Worm (Caenorhabditis elegans): ENCODE data around the gene F37C4.6.

Gene F37C4.6

DNA sequence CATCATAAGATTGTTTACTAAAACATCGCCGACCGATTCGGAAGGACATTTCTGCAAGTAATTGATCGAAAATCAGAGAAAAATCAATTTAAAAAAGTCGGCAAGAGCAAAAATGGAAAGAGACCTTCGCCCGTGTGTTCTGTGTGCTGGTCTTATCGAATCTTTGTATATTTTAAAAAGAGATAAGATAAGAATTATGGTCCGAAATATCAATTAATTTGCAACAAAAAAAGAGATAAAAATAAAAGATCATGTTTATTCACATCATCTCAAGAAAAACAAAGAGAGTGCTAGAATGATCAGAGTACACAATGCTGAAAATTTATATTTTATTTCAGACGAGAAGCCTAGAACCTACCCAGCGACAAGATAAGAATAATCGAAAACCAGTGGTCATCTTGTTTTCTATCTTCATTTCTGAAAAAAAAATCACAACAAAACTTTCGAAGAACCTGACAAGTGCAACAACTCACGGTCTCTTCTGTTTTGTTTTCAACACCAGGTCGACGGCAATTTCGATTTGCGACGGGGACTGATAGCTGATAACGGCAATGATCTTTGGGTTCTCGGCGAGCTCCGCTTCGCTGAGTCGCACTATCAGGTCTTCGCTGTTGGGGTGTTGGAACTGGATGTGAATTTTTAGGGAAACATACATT is at the start of gene F37C4.6:
TSS of gene F37C4.6 (minus strand) at position 51 of the 656 bp plus-strand sequence.
- peak; percentile 27 for TF ChIP-seq fos-1 (tag; optimal IDR thresholded peaks at IDR 0.05)
- TF ChIP-seq lin-11 (tag; optimal IDR thresholded peaks at IDR 0.05): no peak

DNA sequence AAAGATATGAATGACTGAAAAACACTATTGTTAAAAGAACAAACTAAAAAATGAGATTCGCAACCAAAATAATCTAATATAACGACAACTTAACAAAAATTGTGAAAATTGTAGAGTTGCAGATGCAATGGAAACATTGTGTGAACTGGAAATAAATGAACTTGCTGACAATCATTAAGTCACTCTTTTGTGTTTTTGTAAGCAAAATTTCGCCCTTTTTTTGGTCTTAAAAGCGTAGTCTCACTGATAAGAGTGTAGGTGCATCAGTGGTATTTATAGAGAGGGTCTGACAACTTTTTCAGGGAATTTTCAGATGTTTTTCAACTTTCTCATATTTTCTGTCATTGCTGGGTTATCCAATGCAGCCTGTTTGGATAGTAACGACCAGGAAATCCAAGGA is 48.0 kb upstream of the F37C4.6 start, which contains the start of gene clec-68:
TSS of gene clec-68 (plus strand) at position 301 of the 400 bp plus-strand sequence.
- no peak for TF ChIP-seq ZK546.5 (tag; optimal IDR thresholded peaks at IDR 0.05)
- TF ChIP-seq nhr-77 (tag; optimal IDR thresholded peaks at IDR 0.05): no peak
- no peak for TF ChIP-seq aly-2 (tag; optimal IDR thresholded peaks at IDR 0.05)

DNA sequence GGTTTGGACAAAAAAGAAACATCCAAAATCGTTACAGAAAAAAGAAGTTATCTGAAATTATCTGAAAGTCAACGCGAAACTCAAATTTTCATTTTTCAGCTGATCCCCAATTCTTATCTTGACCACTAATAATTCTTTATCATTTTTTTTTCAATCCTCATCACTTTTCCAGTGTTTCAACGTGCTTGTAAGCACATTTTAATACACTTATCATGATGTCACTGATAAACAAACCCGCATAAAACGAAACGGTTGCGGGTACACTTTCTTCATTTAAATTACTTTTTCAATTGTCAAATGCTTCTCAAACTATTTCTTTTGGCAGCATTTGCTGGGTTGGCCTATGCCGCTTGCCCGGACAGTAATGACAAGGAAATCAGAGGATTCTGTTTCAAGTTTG is 43.8 kb upstream of the F37C4.6 start, which contains the start of gene clec-67:
TSS of gene clec-67 (plus strand) at position 268 of the 400 bp plus-strand sequence.
- TF ChIP-seq sem-4 (tag; optimal IDR thresholded peaks at IDR 0.05) (no peak), sma-9 (GFP tag; optimal IDR thresholded peaks at IDR 0.05) (peak; percentile 40), sma-9 (tag; optimal IDR thresholded peaks at IDR 0.05) (no peak), fos-1 (tag; optimal IDR thresholded peaks at IDR 0.05) (peak; percentile 79), lin-13 (GFP tag; optimal IDR thresholded peaks at IDR 0.05) (no peak)

DNA sequence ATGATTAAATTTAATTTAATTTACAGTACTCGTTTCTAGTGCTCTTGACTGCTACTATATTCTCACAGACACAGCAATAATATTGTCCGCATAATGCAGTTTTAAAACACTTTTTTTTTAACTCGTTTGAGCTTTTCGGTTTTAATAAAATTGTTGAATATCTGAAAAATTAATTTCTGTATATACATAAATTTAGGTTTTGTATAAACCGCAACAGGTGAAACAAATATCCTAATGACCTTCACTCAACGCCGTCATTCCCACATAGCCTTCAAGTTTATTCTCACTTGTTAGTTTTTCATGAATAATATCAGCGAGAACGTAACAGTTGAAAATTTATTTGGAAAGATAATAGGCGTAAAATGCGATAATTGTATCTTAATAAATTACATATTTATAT is 41.4 kb upstream of the F37C4.6 start, which contains the start of gene srz-19:
TSS of gene srz-19 (plus strand) at position 301 of the 400 bp plus-strand sequence.
- TF ChIP-seq aly-2 (tag; optimal IDR thresholded peaks at IDR 0.05): no peak
- no peak for TF ChIP-seq nhr-237 (tag; optimal IDR thresholded peaks at IDR 0.05)
- TF ChIP-seq unc-62 (GFP tag; optimal IDR thresholded peaks at IDR 0.05): no peak
- TF ChIP-seq skn-1 (tag; optimal IDR thresholded peaks at IDR 0.05): no peak
- TF ChIP-seq Y55F3AM.14 (GFP tag; optimal IDR thresholded peaks at IDR 0.05): no peak
- no peak for TF ChIP-seq R02D3.7 (tag; optimal IDR thresholded peaks at IDR 0.05)
- TF ChIP-seq fos-1 (tag; optimal IDR thresholded peaks at IDR 0.05): no peak
- TF ChIP-seq unc-39 (tag; optimal IDR thresholded peaks at IDR 0.05): no peak
- TF ChIP-seq nhr-6 (tag; optimal IDR thresholded peaks at IDR 0.05): no peak
- no peak for TF ChIP-seq mab-5 (tag; optimal IDR thresholded peaks at IDR 0.05)
- no peak for TF ChIP-seq lsy-2 (tag; optimal IDR thresholded peaks at IDR 0.05)
- no peak for TF ChIP-seq ztf-4 (tag; optimal IDR thresholded peaks at IDR 0.05)

DNA sequence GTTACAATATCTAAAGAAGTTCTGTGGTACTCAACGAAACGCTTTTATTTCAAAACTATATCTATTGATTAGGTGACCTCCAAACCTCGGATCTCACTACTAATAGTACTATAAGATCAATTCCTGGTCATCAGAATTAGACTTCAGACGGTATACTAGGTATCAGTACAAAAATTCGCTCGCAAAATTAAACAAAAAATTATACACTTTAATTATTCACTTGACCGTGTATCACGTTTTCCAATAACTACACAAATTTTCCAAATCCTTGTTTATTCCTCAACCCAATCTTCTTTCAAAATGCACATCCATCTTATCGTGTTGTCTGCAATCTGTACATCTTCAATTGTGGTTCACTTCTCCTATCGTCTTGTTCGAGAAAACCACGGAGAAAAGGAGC is 40.0 kb upstream of the F37C4.6 start, which contains the start of gene F56D6.23:
TSS of gene F56D6.23 (plus strand) at position 301 of the 400 bp plus-strand sequence.
- TF ChIP-seq lin-39 (tag; optimal IDR thresholded peaks at IDR 0.05): no peak
- TF ChIP-seq mab-5 (tag; optimal IDR thresholded peaks at IDR 0.05): no peak
- no peak for TF ChIP-seq lin-13 (GFP tag; optimal IDR thresholded peaks at IDR 0.05)
- TF ChIP-seq peb-1 (tag; optimal IDR thresholded peaks at IDR 0.05): no peak
- TF ChIP-seq nhr-12 (tag; optimal IDR thresholded peaks at IDR 0.05): no peak
- no peak for TF ChIP-seq nhr-237 (tag; optimal IDR thresholded peaks at IDR 0.05)
- TF ChIP-seq snpc-4 (tag; optimal IDR thresholded peaks at IDR 0.05): no peak
- TF ChIP-seq mdl-1 (tag; optimal IDR thresholded peaks at IDR 0.05): no peak
- TF ChIP-seq ZK546.5 (tag; optimal IDR thresholded peaks at IDR 0.05): no peak
- no peak for TF ChIP-seq blmp-1 (tag; optimal IDR thresholded peaks at IDR 0.05; ENCODE audit: insufficient read depth)
- TF ChIP-seq unc-62 (GFP tag; optimal IDR thresholded peaks at IDR 0.05): no peak
- TF ChIP-seq sem-4 (tag; optimal IDR thresholded peaks at IDR 0.05): no peak
- TF ChIP-seq nhr-11 (tag; optimal IDR thresholded peaks at IDR 0.05): no peak
- no peak for TF ChIP-seq nhr-21 (tag; optimal IDR thresholded peaks at IDR 0.05)

DNA sequence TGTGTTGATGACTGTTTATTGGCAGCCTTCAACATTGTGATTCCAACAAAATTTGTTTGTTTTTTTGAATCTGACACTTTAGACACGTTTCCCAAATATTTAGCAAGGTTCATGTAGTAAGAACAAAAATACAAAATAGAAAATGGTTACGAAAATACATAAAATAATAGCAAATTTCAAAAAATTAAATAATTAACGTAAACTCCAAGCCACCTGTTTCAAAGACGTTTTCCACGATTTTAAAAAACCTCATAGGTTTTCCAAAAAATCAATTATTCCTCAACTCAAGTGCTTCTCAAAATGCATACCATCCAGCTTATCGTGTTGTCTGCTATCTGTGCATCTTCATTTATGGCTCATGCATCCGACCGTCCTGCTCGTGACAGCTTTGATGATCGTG is 39.3 kb upstream of the F37C4.6 start, which contains the start of gene F56D6.14:
TSS of gene F56D6.14 (plus strand) at position 301 of the 400 bp plus-strand sequence.
- TF ChIP-seq ztf-4 (tag; optimal IDR thresholded peaks at IDR 0.05) (no peak), nhr-6 (tag; optimal IDR thresholded peaks at IDR 0.05) (no peak), nhr-21 (tag; optimal IDR thresholded peaks at IDR 0.05) (no peak), nhr-77 (tag; optimal IDR thresholded peaks at IDR 0.05) (no peak), mdl-1 (tag; optimal IDR thresholded peaks at IDR 0.05) (no peak), lin-13 (GFP tag; optimal IDR thresholded peaks at IDR 0.05) (no peak), fos-1 (tag; optimal IDR thresholded peaks at IDR 0.05) (no peak), F13H6.1 (tag; optimal IDR thresholded peaks at IDR 0.05) (no peak), skn-1 (tag; optimal IDR thresholded peaks at IDR 0.05) (no peak), lin-11 (tag; optimal IDR thresholded peaks at IDR 0.05) (no peak), sem-4 (tag; optimal IDR thresholded peaks at IDR 0.05) (no peak), ztf-11 (tag; optimal IDR thresholded peaks at IDR 0.05) (no peak), ceh-16 (tag; optimal IDR thresholded peaks at IDR 0.05) (no peak), dmd-4 (tag; optimal IDR thresholded peaks at IDR 0.05) (no peak), nhr-12 (tag; optimal IDR thresholded peaks at IDR 0.05) (no peak), nhr-11 (tag; optimal IDR thresholded peaks at IDR 0.05) (no peak), elt-1 (tag; optimal IDR thresholded peaks at IDR 0.05) (no peak), ztf-1 (GFP tag; conservative IDR thresholded peaks at IDR 0.05) (no peak), sma-3 (GFP tag; optimal IDR thresholded peaks at IDR 0.05) (no peak)

All from whole organism, L2 larva.